Fruit fly (Drosophila melanogaster) whole organism, embryonic: Measurements from ENCODE around the gene Strip.

Experiments
- Aef1 ChIP-seq: fragments of 200-800 bp; sonication (Bioruptor generic); IDR thresholded peaks from 3 replicates; pipeline ENCODE4 v1.3.6; 2022; ENCODE audit warnings: missing biosample characterization, missing genetic modification characterization
- CG10565 ChIP-seq: fragments of 200-800 bp; sonication (Bioruptor generic); optimal IDR thresholded peaks from 3 replicates; lab custom pipeline; 2016; ENCODE audit warnings: missing biosample characterization, mild to moderate bottlenecking, missing genetic modification characterization
- CG11085 ChIP-seq: fragments of 200-800 bp; sonication (Bioruptor generic); IDR thresholded peaks from 2 replicates; pipeline ENCODE4 v1.3.6; 2022; ENCODE audit warnings: missing biosample characterization, missing genetic modification characterization
- CG11456 ChIP-seq: fragments of 200-800 bp; sonication (Bioruptor generic); IDR thresholded peaks from 3 replicates; pipeline ENCODE4 v1.3.6; 2022; ENCODE audit warnings: missing biosample characterization, missing genetic modification characterization
- CG11695 ChIP-seq: fragments of 200-800 bp; sonication (Bioruptor generic); IDR thresholded peaks from 3 replicates; pipeline ENCODE4 v1.3.6; 2022; ENCODE audit warnings: missing biosample characterization, missing genetic modification characterization
- CG12942 ChIP-seq: fragments of 200-800 bp; sonication (Bioruptor generic); optimal IDR thresholded peaks from 3 replicates; lab custom pipeline; 2016; ENCODE audit warnings: missing biosample characterization, missing genetic modification characterization
- CG13894 ChIP-seq: fragments of 200-800 bp; sonication (Bioruptor generic); optimal IDR thresholded peaks from 3 replicates; lab custom pipeline; 2018; ENCODE audit warnings: missing biosample characterization, mild to moderate bottlenecking, missing genetic modification characterization, moderate library complexity
- CG15073 ChIP-seq: fragments of 200-800 bp; sonication (Bioruptor generic); optimal IDR thresholded peaks from 2 replicates; lab custom pipeline; 2016; ENCODE audit warnings: missing biosample characterization, missing genetic modification characterization
- CG15514 ChIP-seq: fragments of 200-800 bp; sonication (Bioruptor generic); optimal IDR thresholded peaks from 3 replicates; lab custom pipeline; 2017; ENCODE audit warnings: missing biosample characterization, missing genetic modification characterization, mild to moderate bottlenecking, moderate library complexity, missing genetic modification reagents
- CG15601 ChIP-seq: fragments of 200-800 bp; sonication (Bioruptor generic); optimal IDR thresholded peaks from 3 replicates; lab custom pipeline; 2019; ENCODE audit warnings: missing biosample characterization, mild to moderate bottlenecking, missing genetic modification characterization, moderate library complexity
- CG16779 ChIP-seq: fragments of 200-800 bp; sonication (Bioruptor generic); IDR thresholded peaks from 2 replicates; pipeline ENCODE4 v1.3.6; 2022; ENCODE audit warnings: missing biosample characterization, missing genetic modification characterization
- CG16815 ChIP-seq: fragments of 200-800 bp; sonication (Bioruptor generic); optimal IDR thresholded peaks from 3 replicates; lab custom pipeline; 2017; ENCODE audit warnings: missing biosample characterization, mild to moderate bottlenecking, missing genetic modification characterization
- CG17385 ChIP-seq: fragments of 200-800 bp; sonication (Bioruptor generic); optimal IDR thresholded peaks from 3 replicates; lab custom pipeline; 2018; ENCODE audit warnings: missing biosample characterization, mild to moderate bottlenecking, missing genetic modification characterization
- CG17802 ChIP-seq: fragments of 200-800 bp; sonication (Bioruptor generic); optimal IDR thresholded peaks from 2 replicates; lab custom pipeline; 2018; ENCODE audit warnings: missing biosample characterization, mild to moderate bottlenecking, missing genetic modification characterization, moderate library complexity
- CG2875 ChIP-seq: fragments of 200-800 bp; sonication (Bioruptor generic); optimal IDR thresholded peaks from 2 replicates; lab custom pipeline; 2017; ENCODE audit warnings: missing biosample characterization, mild to moderate bottlenecking, missing genetic modification characterization, missing genetic modification reagents
- CG6254 ChIP-seq: fragments of 200-800 bp; sonication (Bioruptor generic); optimal IDR thresholded peaks from 3 replicates; lab custom pipeline; 2017; ENCODE audit warnings: mild to moderate bottlenecking, missing biosample characterization, missing genetic modification reagents, missing genetic modification characterization
- CG6654 ChIP-seq: fragments of 200-800 bp; sonication (Bioruptor generic); optimal IDR thresholded peaks from 2 replicates; lab custom pipeline; 2017; ENCODE audit warnings: missing biosample characterization, mild to moderate bottlenecking, missing genetic modification characterization
- CG6813 ChIP-seq: fragments of 200-800 bp; sonication (Bioruptor generic); optimal IDR thresholded peaks from 2 replicates; lab custom pipeline; 2017; ENCODE audit warnings: missing biosample characterization, missing genetic modification characterization, mild to moderate bottlenecking, moderate library complexity, missing genetic modification reagents
- CG7556 ChIP-seq: fragments of 200-800 bp; sonication (Bioruptor generic); optimal IDR thresholded peaks from 2 replicates; lab custom pipeline; 2017; ENCODE audit warnings: missing biosample characterization, mild to moderate bottlenecking, missing genetic modification characterization
- CG7745 ChIP-seq: fragments of 200-800 bp; sonication (Bioruptor generic); optimal IDR thresholded peaks from 2 replicates; lab custom pipeline; 2018; ENCODE audit warnings: missing biosample characterization, mild to moderate bottlenecking, missing genetic modification characterization, moderate library complexity
- CG8089 ChIP-seq: fragments of 200-800 bp; sonication (Bioruptor generic); optimal IDR thresholded peaks from 3 replicates; lab custom pipeline; 2016; ENCODE audit warnings: missing biosample characterization, missing genetic modification characterization
- Dek ChIP-seq: fragments of 200-800 bp; sonication (Bioruptor generic); optimal IDR thresholded peaks from 3 replicates; lab custom pipeline; 2019; ENCODE audit warnings: missing biosample characterization, mild to moderate bottlenecking, missing genetic modification characterization, moderate library complexity
- Ets97D ChIP-seq: fragments of 200-800 bp; sonication (Bioruptor generic); optimal IDR thresholded peaks from 3 replicates; lab custom pipeline; 2016; ENCODE audit warnings: missing biosample characterization, missing genetic modification characterization
- Gsc ChIP-seq: fragments of 200-800 bp; sonication (Bioruptor generic); IDR thresholded peaks from 2 replicates; pipeline ENCODE4 v1.3.6; 2022; ENCODE audit warnings: missing biosample characterization, missing genetic modification characterization
- Gug ChIP-seq: fragments of 200-800 bp; sonication (Bioruptor generic); IDR thresholded peaks from 4 replicates; pipeline ENCODE4 v1.3.6; 2022; ENCODE audit warnings: missing biosample characterization, missing genetic modification characterization
- HLH3B ChIP-seq: fragments of 200-800 bp; sonication (Bioruptor generic); IDR thresholded peaks from 2 replicates; pipeline ENCODE4 v1.3.6; 2022; ENCODE audit warnings: missing biosample characterization, missing genetic modification characterization
- HmgD ChIP-seq: fragments of 200-800 bp; sonication (Bioruptor generic); optimal IDR thresholded peaks from 3 replicates; lab custom pipeline; 2016; ENCODE audit warnings: missing biosample characterization, missing genetic modification characterization
- MESR4 ChIP-seq: fragments of 200-800 bp; sonication (Bioruptor generic); optimal IDR thresholded peaks from 2 replicates; lab custom pipeline; 2018; ENCODE audit warnings: missing biosample characterization, mild to moderate bottlenecking, missing genetic modification characterization, moderate library complexity
- Mad ChIP-seq: fragments of 200-800 bp; sonication (Bioruptor generic); optimal IDR thresholded peaks from 2 replicates; lab custom pipeline; 2016; ENCODE audit warnings: missing biosample characterization, missing genetic modification characterization
- Poxn ChIP-seq: fragments of 200-800 bp; sonication (Bioruptor generic); IDR thresholded peaks from 2 replicates; pipeline ENCODE4 v1.3.6; 2022; ENCODE audit warnings: missing biosample characterization, missing genetic modification characterization
- Sox100B ChIP-seq: fragments of 200-800 bp; sonication (Bioruptor generic); optimal IDR thresholded peaks from 3 replicates; lab custom pipeline; 2018; ENCODE audit warnings: missing biosample characterization, mild to moderate bottlenecking, missing genetic modification characterization
- Sry-δ ChIP-seq: fragments of 200-800 bp; sonication (Bioruptor generic); optimal IDR thresholded peaks from 2 replicates; lab custom pipeline; 2016; ENCODE audit warnings: missing biosample characterization, missing genetic modification characterization
- Trl ChIP-seq, 3 experiments: fragments of >200 bp in 2 of 3; fragments of 200-800 bp in 1 of 3; sonication (Bioruptor generic) in 1 of 3; optimal IDR thresholded peaks; 2 replicates in 1 of 3; 3 replicates in 2 of 3; lab custom pipeline; 2016 to 2017; ENCODE audit warnings: missing biosample characterization in 1 of 3, missing genetic modification characterization in 1 of 3
- aop ChIP-seq: fragments of 200-800 bp; sonication (Bioruptor generic); IDR thresholded peaks from 2 replicates; pipeline ENCODE4 v1.3.6; 2022; ENCODE audit warnings: missing biosample characterization, missing genetic modification characterization
- bigmax ChIP-seq: fragments of 200-800 bp; sonication (Bioruptor generic); optimal IDR thresholded peaks from 2 replicates; lab custom pipeline; 2018; ENCODE audit warnings: missing biosample characterization, mild to moderate bottlenecking, missing genetic modification characterization
- cato ChIP-seq: fragments of 200-800 bp; sonication (Bioruptor generic); optimal IDR thresholded peaks from 2 replicates; lab custom pipeline; 2016; ENCODE audit warnings: missing biosample characterization, missing genetic modification characterization, borderline replicate concordance
- crp ChIP-seq, 2 experiments: fragments of 200-800 bp; sonication (Bioruptor generic); optimal IDR thresholded peaks; 2 replicates in 1 of 2; 3 replicates in 1 of 2; lab custom pipeline; 2017; ENCODE audit warnings: missing biosample characterization in 2 of 2, missing genetic modification characterization in 2 of 2, mild to moderate bottlenecking in 1 of 2, moderate library complexity in 1 of 2
- cwo ChIP-seq: fragments of 200-800 bp; sonication (Bioruptor generic); optimal IDR thresholded peaks from 3 replicates; lab custom pipeline; 2017; ENCODE audit warnings: missing biosample characterization, missing genetic modification characterization, mild to moderate bottlenecking, moderate library complexity, missing genetic modification reagents
- danr ChIP-seq: fragments of 200-800 bp; sonication (Bioruptor generic); IDR thresholded peaks from 2 replicates; pipeline ENCODE4 v1.3.6; 2022; ENCODE audit warnings: missing biosample characterization, missing genetic modification characterization
- dimm ChIP-seq: fragments of 200-800 bp; sonication (Bioruptor generic); IDR thresholded peaks from 2 replicates; pipeline ENCODE4 v1.3.6; 2022; ENCODE audit warnings: missing biosample characterization, missing genetic modification characterization
- dpn ChIP-seq, 2 experiments: fragments of 200-800 bp; sonication (Bioruptor generic); optimal IDR thresholded peaks; 3 replicates each; lab custom pipeline; 2016; ENCODE audit warnings: missing biosample characterization in 2 of 2, missing genetic modification characterization in 2 of 2
- h ChIP-seq: fragments of >200 bp; optimal IDR thresholded peaks from 2 replicates; lab custom pipeline; 2017
- ind ChIP-seq: fragments of 200-800 bp; sonication (Bioruptor generic); optimal IDR thresholded peaks from 3 replicates; lab custom pipeline; 2016; ENCODE audit warnings: missing biosample characterization, missing genetic modification characterization
- mam ChIP-seq: fragments of 200-800 bp; sonication (Bioruptor generic); optimal IDR thresholded peaks from 3 replicates; lab custom pipeline; 2016; ENCODE audit warnings: missing biosample characterization, missing genetic modification characterization
- phol ChIP-seq: fragments of 200-800 bp; sonication (Bioruptor generic); optimal IDR thresholded peaks from 3 replicates; lab custom pipeline; 2018; ENCODE audit warnings: missing biosample characterization, mild to moderate bottlenecking, missing genetic modification characterization, moderate library complexity
- sim ChIP-seq: fragments of 200-800 bp; sonication (Bioruptor generic); IDR thresholded peaks from 2 replicates; pipeline ENCODE4 v1.3.6; 2022; ENCODE audit warnings: missing biosample characterization, missing genetic modification characterization
- slbo ChIP-seq: fragments of 200-800 bp; sonication (Bioruptor generic); IDR thresholded peaks from 2 replicates; pipeline ENCODE4 v1.3.6; 2022; ENCODE audit warnings: missing biosample characterization, missing genetic modification characterization
- stc ChIP-seq: fragments of 200-800 bp; sonication (Bioruptor generic); IDR thresholded peaks from 2 replicates; pipeline ENCODE4 v1.3.6; 2022; ENCODE audit warnings: missing biosample characterization, missing genetic modification characterization
- ttk ChIP-seq: fragments of 200-800 bp; sonication (Bioruptor generic); IDR thresholded peaks from 2 replicates; pipeline ENCODE4 v2.1.2; 2022; ENCODE audit warnings: missing biosample characterization, missing genetic modification characterization
- vfl ChIP-seq: fragments of 200-800 bp; sonication (Bioruptor generic); optimal IDR thresholded peaks from 2 replicates; lab custom pipeline; 2016; ENCODE audit warnings: missing biosample characterization, missing genetic modification characterization

Strip gene

DNA sequence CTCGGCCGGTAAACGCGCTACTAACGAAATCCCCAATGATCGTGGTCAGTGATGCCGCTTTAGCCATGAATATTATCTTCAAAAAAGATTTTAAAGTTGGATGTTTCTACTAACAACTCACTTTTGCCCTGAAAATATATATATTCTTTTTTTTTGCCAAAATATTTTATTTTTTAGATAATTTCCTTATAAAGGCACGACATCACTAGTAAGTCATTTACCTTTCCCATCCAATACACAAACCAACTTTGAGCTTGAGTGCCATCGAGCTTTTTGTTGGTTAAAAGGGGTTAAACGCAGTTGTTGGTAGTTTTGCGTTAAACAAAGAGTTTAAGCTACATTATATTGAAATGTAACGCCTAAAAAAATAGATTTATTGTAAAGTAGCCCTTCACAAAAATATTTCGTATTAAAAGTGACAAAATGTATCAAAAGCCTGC lies 25.6 kb downstream of the Strip start, which contains the start of gene CG14968 (continued):
- TF ChIP-seq CG2875 (GFP tag; lab: Kevin White, UChicago) (peak; percentile 72), ind (GFP tag; lab: Kevin White, UChicago) (peak; percentile 94), vfl (peak; percentile 74), CG17802 (tag; lab: Kevin White, UChicago) (peak; percentile 74), CG11695 (GFP tag; lab: Robert Waterston, UW) (peak; percentile 96), CG15073 (peak; percentile 45), h (lab: Kevin White, UChicago) (no peak), CG7745 (tag; lab: Kevin White, UChicago) (no peak), crp (GFP tag; optimal IDR thresholded peaks at IDR 0.05; lab: Kevin White, UChicago) (peak in 1 of 2 experiments; percentile 51), CG6654 (GFP tag; lab: Kevin White, UChicago) (peak; percentile 74), CG15601 (tag; lab: Kevin White, UChicago) (peak; percentile 89), phol (tag; lab: Kevin White, UChicago) (peak; percentile 93), stc (peak; percentile 96), danr (peak; percentile 81), Ets97D (peak; percentile 29), MESR4 (GFP tag; lab: Kevin White, UChicago) (no peak), CG6813 (peak; percentile 92), Sry-δ (peak; percentile 36), Dek (peak; percentile 93), Gsc (GFP tag; lab: Robert Waterston, UW) (peak; percentile 68), CG10565 (GFP tag; lab: Kevin White, UChicago) (peak; percentile 62), slbo (GFP tag; lab: Robert Waterston, UW) (peak; percentile 98), CG8089 (GFP tag; lab: Kevin White, UChicago) (peak; percentile 65), CG11085 (GFP tag; lab: Robert Waterston, UW) (peak; percentile 90), cwo (peak; percentile 92), Sox100B (GFP tag; lab: Kevin White, UChicago) (peak; percentile 86), dpn (GFP tag; optimal IDR thresholded peaks at IDR 0.05; lab: Kevin White, UChicago) (peak; percentile 87 to 94), CG11456 (peak; percentile 97), HmgD (GFP tag; lab: Kevin White, UChicago) (no peak), aop (GFP tag; lab: Robert Waterston, UW) (peak; percentile 82), bigmax (GFP tag; lab: Kevin White, UChicago) (peak; percentile 74), CG17385 (GFP tag; lab: Kevin White, UChicago) (peak; percentile 91), Trl (optimal IDR thresholded peaks at IDR 0.05; lab: Kevin White, UChicago) (no peak), Trl (GFP tag; optimal IDR thresholded peaks at IDR 0.05; lab: Kevin White, UChicago) (peak; percentile 65), Poxn (GFP tag; lab: Robert Waterston, UW) (peak; percentile 81), CG13894 (tag; lab: Kevin White, UChicago) (peak; percentile 94), dimm (peak; percentile 87), Mad (GFP tag; lab: Kevin White, UChicago) (peak; percentile 79), CG12942 (GFP tag; lab: Kevin White, UChicago) (peak; percentile 92), ttk (GFP tag; lab: Robert Waterston, UW) (peak; percentile 96), cato (peak; percentile 82), CG16815 (peak; percentile 75), Gug (GFP tag; lab: Robert Waterston, UW) (peak; percentile 86), Aef1 (peak; percentile 95), CG16779 (GFP tag; lab: Robert Waterston, UW) (peak; percentile 91), mam (peak; percentile 89), HLH3B (peak; percentile 96), CG7556 (GFP tag; lab: Kevin White, UChicago) (peak; percentile 86), CG6254 (GFP tag; lab: Kevin White, UChicago) (peak; percentile 81), CG15514 (GFP tag; lab: Kevin White, UChicago) (peak; percentile 93), sim (GFP tag; lab: Robert Waterston, UW) (peak; percentile 77; the same call in 1 of the 2 replicates)
